Fruit fly (Drosophila melanogaster) whole organism, embryonic: ENCODE data around the gene Pex16.

ENCODE experiments used
- C15 ChIP-seq: fragments of 200-800 bp; sonication (Bioruptor generic); IDR thresholded peaks from 3 replicates; pipeline ENCODE4 v1.3.6; 2022; ENCODE audit warnings: missing biosample characterization, missing genetic modification characterization
- CG11695 ChIP-seq: fragments of 200-800 bp; sonication (Bioruptor generic); IDR thresholded peaks from 3 replicates; pipeline ENCODE4 v1.3.6; 2022; ENCODE audit warnings: missing biosample characterization, missing genetic modification characterization
- CG12155 ChIP-seq: fragments of 200-800 bp; sonication (Bioruptor generic); optimal IDR thresholded peaks from 3 replicates; lab custom pipeline; 2016; ENCODE audit warnings: missing biosample characterization, missing genetic modification characterization
- CG13287 ChIP-seq: fragments of 200-800 bp; sonication (Bioruptor generic); IDR thresholded peaks from 2 replicates; pipeline ENCODE4 v1.3.6; 2022; ENCODE audit warnings: missing biosample characterization, missing genetic modification characterization; ENCODE audit not compliant: partially characterized antibody
- CG15073 ChIP-seq: fragments of 200-800 bp; sonication (Bioruptor generic); optimal IDR thresholded peaks from 2 replicates; lab custom pipeline; 2016; ENCODE audit warnings: missing biosample characterization, missing genetic modification characterization
- CG15696 ChIP-seq: fragments of 200-800 bp; sonication (Bioruptor generic); optimal IDR thresholded peaks from 2 replicates; lab custom pipeline; 2019; ENCODE audit warnings: missing biosample characterization, mild to moderate bottlenecking, missing genetic modification characterization, moderate library complexity
- CG16863 ChIP-seq: fragments of 200-800 bp; sonication (Bioruptor generic); optimal IDR thresholded peaks from 3 replicates; lab custom pipeline; 2016; ENCODE audit warnings: missing biosample characterization, missing genetic modification characterization
- CG17829 ChIP-seq: fragments of 200-800 bp; optimal IDR thresholded peaks from 2 replicates; lab custom pipeline; 2019; ENCODE audit warnings: missing biosample characterization, mild to moderate bottlenecking, missing genetic modification characterization, moderate library complexity
- CG2889 ChIP-seq: fragments of 200-800 bp; sonication (Bioruptor generic); IDR thresholded peaks from 3 replicates; pipeline ENCODE4 v1.3.6; 2022; ENCODE audit warnings: missing biosample characterization, missing genetic modification characterization
- CG32772 ChIP-seq: fragments of 200-800 bp; sonication (Bioruptor generic); IDR thresholded peaks from 2 replicates; pipeline ENCODE4 v1.3.6; 2022; ENCODE audit warnings: missing biosample characterization, missing genetic modification characterization
- CG3281 ChIP-seq: fragments of 200-800 bp; sonication (Bioruptor generic); optimal IDR thresholded peaks from 3 replicates; lab custom pipeline; 2017; ENCODE audit warnings: missing biosample characterization, mild to moderate bottlenecking, missing genetic modification characterization
- CG34376 ChIP-seq: fragments of 200-800 bp; sonication (Bioruptor generic); optimal IDR thresholded peaks from 2 replicates; lab custom pipeline; 2018; ENCODE audit warnings: missing biosample characterization, mild to moderate bottlenecking, missing genetic modification characterization
- CG8359 ChIP-seq: fragments of 200-800 bp; sonication (Bioruptor generic); optimal IDR thresholded peaks from 2 replicates; lab custom pipeline; 2017; ENCODE audit warnings: missing biosample characterization, mild to moderate bottlenecking, missing genetic modification characterization, borderline replicate concordance
- CG8388 ChIP-seq: fragments of 200-800 bp; sonication (Bioruptor generic); optimal IDR thresholded peaks from 2 replicates; lab custom pipeline; 2019; ENCODE audit warnings: missing biosample characterization, mild to moderate bottlenecking, missing genetic modification characterization, moderate library complexity
- CG8765 ChIP-seq: fragments of 200-800 bp; sonication (Bioruptor generic); IDR thresholded peaks from 2 replicates; pipeline ENCODE4 v1.3.6; 2022; ENCODE audit warnings: missing biosample characterization, missing genetic modification characterization
- CG9215 ChIP-seq: fragments of 200-800 bp; sonication (Bioruptor generic); IDR thresholded peaks from 2 replicates; pipeline ENCODE4 v1.3.6; 2022; ENCODE audit warnings: missing biosample characterization, missing genetic modification characterization
- CTCF ChIP-seq: fragments of 200-800 bp; sonication (Bioruptor generic); optimal IDR thresholded peaks from 2 replicates; lab custom pipeline; 2017; ENCODE audit warnings: missing biosample characterization, mild to moderate bottlenecking, missing genetic modification characterization, moderate library complexity
- Dip3 ChIP-seq: fragments of 200-800 bp; sonication (Bioruptor generic); optimal IDR thresholded peaks from 3 replicates; lab custom pipeline; 2016; ENCODE audit warnings: missing biosample characterization, missing genetic modification characterization
- Doc3 ChIP-seq: fragments of 200-800 bp; sonication (Bioruptor generic); IDR thresholded peaks from 3 replicates; pipeline ENCODE4 v1.3.6; 2022; ENCODE audit warnings: missing biosample characterization, missing genetic modification characterization; ENCODE audit not compliant: partially characterized antibody
- Elba2 ChIP-seq: fragments of 200-800 bp; sonication (Bioruptor generic); optimal IDR thresholded peaks from 3 replicates; lab custom pipeline; 2016; ENCODE audit warnings: missing biosample characterization, missing genetic modification characterization
- HmgZ ChIP-seq: fragments of 200-800 bp; sonication (Bioruptor generic); optimal IDR thresholded peaks from 2 replicates; lab custom pipeline; 2018; ENCODE audit warnings: missing biosample characterization, mild to moderate bottlenecking, missing genetic modification characterization
- Hr78 ChIP-seq, 2 experiments: fragments of 200-800 bp in 1 of 2; fragments of >200 bp in 1 of 2; sonication (Bioruptor generic) in 1 of 2; optimal IDR thresholded peaks; 2 replicates each; lab custom pipeline; 2017 to 2019; ENCODE audit warnings: missing biosample characterization in 2 of 2, missing genetic modification characterization in 2 of 2, mild to moderate bottlenecking in 1 of 2, moderate library complexity in 1 of 2
- MBD-R2 ChIP-seq: fragments of 200-800 bp; sonication (Bioruptor generic); IDR thresholded peaks from 2 replicates; pipeline ENCODE4 v1.3.6; 2022; ENCODE audit warnings: missing biosample characterization, missing genetic modification characterization
- Poxn ChIP-seq: fragments of 200-800 bp; sonication (Bioruptor generic); IDR thresholded peaks from 2 replicates; pipeline ENCODE4 v1.3.6; 2022; ENCODE audit warnings: missing biosample characterization, missing genetic modification characterization
- Sox100B ChIP-seq: fragments of 200-800 bp; sonication (Bioruptor generic); optimal IDR thresholded peaks from 3 replicates; lab custom pipeline; 2018; ENCODE audit warnings: missing biosample characterization, mild to moderate bottlenecking, missing genetic modification characterization
- Sry-β ChIP-seq: fragments of 200-800 bp; sonication (Bioruptor generic); optimal IDR thresholded peaks from 2 replicates; lab custom pipeline; 2018; ENCODE audit warnings: missing biosample characterization, mild to moderate bottlenecking, missing genetic modification characterization, moderate library complexity
- Tbp ChIP-seq: fragments of >200 bp; optimal IDR thresholded peaks from 2 replicates; lab custom pipeline; 2018; ENCODE audit warnings: missing biosample characterization, missing genetic modification characterization
- cad ChIP-seq: fragments of >200 bp; optimal IDR thresholded peaks from 2 replicates; lab custom pipeline; 2017; ENCODE audit warnings: missing biosample characterization, missing genetic modification characterization
- exex ChIP-seq: fragments of 200-800 bp; sonication (Bioruptor generic); optimal IDR thresholded peaks from 4 replicates; lab custom pipeline; 2018; ENCODE audit warnings: missing biosample characterization, mild to moderate bottlenecking, missing genetic modification characterization, moderate library complexity
- fd96Cb ChIP-seq: fragments of 200-800 bp; sonication (Bioruptor generic); optimal IDR thresholded peaks from 2 replicates; lab custom pipeline; 2018; ENCODE audit warnings: missing biosample characterization, mild to moderate bottlenecking, missing genetic modification characterization, moderate library complexity
- fru ChIP-seq: fragments of >200 bp; optimal IDR thresholded peaks from 2 replicates; lab custom pipeline; 2017
- h ChIP-seq: fragments of >200 bp; optimal IDR thresholded peaks from 2 replicates; lab custom pipeline; 2017
- hbn ChIP-seq: fragments of 200-800 bp; sonication (Bioruptor generic); IDR thresholded peaks from 2 replicates; pipeline ENCODE4 v1.3.6; 2022; ENCODE audit warnings: missing biosample characterization, missing genetic modification characterization; ENCODE audit not compliant: partially characterized antibody
- ind ChIP-seq: fragments of 200-800 bp; sonication (Bioruptor generic); optimal IDR thresholded peaks from 3 replicates; lab custom pipeline; 2016; ENCODE audit warnings: missing biosample characterization, missing genetic modification characterization
- lab ChIP-seq: fragments of 200-800 bp; sonication (Bioruptor generic); optimal IDR thresholded peaks from 3 replicates; lab custom pipeline; 2017; ENCODE audit warnings: missing biosample characterization, missing genetic modification characterization, mild to moderate bottlenecking, moderate library complexity, missing genetic modification reagents
- maf-S ChIP-seq: fragments of 200-800 bp; sonication (Bioruptor generic); optimal IDR thresholded peaks from 2 replicates; lab custom pipeline; 2016; ENCODE audit warnings: missing biosample characterization, missing genetic modification characterization
- mld ChIP-seq: fragments of 200-800 bp; sonication (Bioruptor generic); IDR thresholded peaks from 3 replicates; pipeline ENCODE4 v1.3.6; 2022; ENCODE audit warnings: missing biosample characterization, missing genetic modification characterization; ENCODE audit not compliant: partially characterized antibody
- pita ChIP-seq: fragments of 200-800 bp; sonication (Bioruptor generic); optimal IDR thresholded peaks from 2 replicates; lab custom pipeline; 2017; ENCODE audit warnings: missing biosample characterization, mild to moderate bottlenecking, missing genetic modification characterization
- pros ChIP-seq: fragments of 200-800 bp; sonication (Bioruptor generic); optimal IDR thresholded peaks from 3 replicates; lab custom pipeline; 2019; ENCODE audit warnings: missing biosample characterization, mild to moderate bottlenecking, missing genetic modification characterization, moderate library complexity
- ranshi ChIP-seq: fragments of 200-800 bp; sonication (Bioruptor generic); IDR thresholded peaks from 2 replicates; pipeline ENCODE4 v1.3.6; 2022; ENCODE audit warnings: missing biosample characterization, missing genetic modification characterization
- repo ChIP-seq: fragments of 200-800 bp; sonication (Bioruptor generic); optimal IDR thresholded peaks from 2 replicates; lab custom pipeline; 2016; ENCODE audit warnings: missing biosample characterization, missing genetic modification characterization
- row ChIP-seq: fragments of 200-800 bp; sonication (Bioruptor generic); IDR thresholded peaks from 3 replicates; pipeline ENCODE4 v1.3.6; 2022; ENCODE audit warnings: missing biosample characterization, missing genetic modification characterization
- salm ChIP-seq: fragments of 200-800 bp; sonication (Bioruptor generic); optimal IDR thresholded peaks from 2 replicates; lab custom pipeline; 2018; ENCODE audit warnings: missing biosample characterization, mild to moderate bottlenecking, missing genetic modification characterization
- schlank ChIP-seq: fragments of 200-800 bp; sonication (Bioruptor generic); optimal IDR thresholded peaks from 2 replicates; lab custom pipeline; 2018; ENCODE audit warnings: missing biosample characterization, mild to moderate bottlenecking, missing genetic modification characterization
- sqz ChIP-seq: fragments of 200-800 bp; sonication (Bioruptor generic); optimal IDR thresholded peaks from 3 replicates; lab custom pipeline; 2018; ENCODE audit warnings: missing biosample characterization, mild to moderate bottlenecking, missing genetic modification characterization
- tgo ChIP-seq: fragments of 200-800 bp; sonication (Bioruptor generic); IDR thresholded peaks from 3 replicates; pipeline ENCODE4 v1.3.6; 2022; ENCODE audit warnings: missing biosample characterization, missing genetic modification characterization
- tin ChIP-seq: fragments of 200-800 bp; sonication (Bioruptor generic); optimal IDR thresholded peaks from 3 replicates; lab custom pipeline; 2016; ENCODE audit warnings: missing biosample characterization, missing genetic modification characterization
- toy ChIP-seq: fragments of 200-800 bp; sonication (Bioruptor generic); IDR thresholded peaks from 2 replicates; pipeline ENCODE4 v1.3.6; 2022; ENCODE audit warnings: missing biosample characterization, missing genetic modification characterization
- trh ChIP-seq: fragments of 200-800 bp; sonication (Bioruptor generic); optimal IDR thresholded peaks from 2 replicates; lab custom pipeline; 2016; ENCODE audit warnings: missing biosample characterization, missing genetic modification characterization
- twi ChIP-seq: fragments of 200-800 bp; optimal IDR thresholded peaks from 2 replicates; lab custom pipeline; 2019; ENCODE audit warnings: missing biosample characterization, mild to moderate bottlenecking, missing genetic modification characterization, moderate library complexity

Pex16 gene

dm6 chr3L:20809088-20809999, 31.3 kb upstream of the Pex16 start, which contains the start of the genes CG3634 and HIPP1:
TSS of gene CG3634 (minus strand) at chr3L:20809272.
TSS of gene HIPP1 (plus strand) at chr3L:20809669.
- TF ChIP-seq h (lab: Kevin White, UChicago) (no peak), cad (GFP tag; lab: Kevin White, UChicago) (no peak), HmgZ (tag; lab: Kevin White, UChicago) (no peak), CG8359 (GFP tag; lab: Kevin White, UChicago) (no peak), fru (lab: Kevin White, UChicago) (no peak), Hr78 (GFP tag; optimal IDR thresholded peaks at IDR 0.05; lab: Kevin White, UChicago) (no peak), Doc3 (peak; percentile 50; the same call in 1 of the 3 replicates), CG9215 (GFP tag; lab: Robert Waterston, UW) (no peak), Tbp (GFP tag; lab: Kevin White, UChicago) (no peak), CG15073 (GFP tag; lab: Kevin White, UChicago) (no peak), CG16863 (GFP tag; lab: Kevin White, UChicago) (no peak), ranshi (GFP tag; lab: Robert Waterston, UW) (no peak), CG2889 (GFP tag; lab: Robert Waterston, UW) (no peak), schlank (tag; lab: Kevin White, UChicago) (no peak), CG17829 (peak; percentile 31), maf-S (no peak), CG34376 (GFP tag; lab: Kevin White, UChicago) (no peak), CTCF (GFP tag; lab: Kevin White, UChicago) (peak; percentile 2), tgo (no peak), salm (tag; lab: Kevin White, UChicago) (no peak), MBD-R2 (GFP tag; lab: Robert Waterston, UW) (peak; percentile 94), trh (GFP tag; lab: Kevin White, UChicago) (no peak), fd96Cb (tag; lab: Kevin White, UChicago) (no peak), Poxn (GFP tag; lab: Robert Waterston, UW) (no peak), ind (GFP tag; lab: Kevin White, UChicago) (no peak), row (GFP tag; lab: Robert Waterston, UW) (peak; percentile 84), CG3281 (GFP tag; lab: Kevin White, UChicago) (no peak), pros (GFP tag; lab: Kevin White, UChicago) (no peak), C15 (GFP tag; lab: Robert Waterston, UW) (no peak), Sox100B (GFP tag; lab: Kevin White, UChicago) (no peak), toy (GFP tag; lab: Robert Waterston, UW) (no peak), Dip3 (GFP tag; lab: Kevin White, UChicago) (no peak), CG32772 (GFP tag; lab: Robert Waterston, UW) (peak; percentile 44; the same call in 1 of the 2 replicates), hbn (GFP tag; lab: Robert Waterston, UW) (peak; percentile 59), Sry-β (GFP tag; lab: Kevin White, UChicago) (peak; percentile 64), exex (tag; lab: Kevin White, UChicago) (no peak), CG8388 (GFP tag; lab: Kevin White, UChicago) (no peak), CG11695 (GFP tag; lab: Robert Waterston, UW) (no peak), CG15696 (tag; lab: Kevin White, UChicago) (no peak), CG8765 (GFP tag; lab: Robert Waterston, UW) (no peak), repo (GFP tag; lab: Kevin White, UChicago) (no peak), tin (GFP tag; lab: Kevin White, UChicago) (no peak), mld (GFP tag; lab: Robert Waterston, UW) (0 out of 3 replicates have a peak, but pooled peaks have one; percentile 7), twi (tag; lab: Kevin White, UChicago) (no peak), lab (GFP tag; lab: Kevin White, UChicago) (no peak), CG12155 (GFP tag; lab: Kevin White, UChicago) (peak; percentile 8), Elba2 (GFP tag; lab: Kevin White, UChicago) (no peak), sqz (GFP tag; lab: Kevin White, UChicago) (no peak), pita (GFP tag; lab: Kevin White, UChicago) (no peak), CG13287 (GFP tag; lab: Robert Waterston, UW) (peak; percentile 75)
